Worm (Caenorhabditis elegans) whole organism, early embryonic: ENCODE measurements around the gene ZK1086.3.

Experiments used
- B0310.2 ChIP-seq: sonication (generic microtip); optimal IDR thresholded peaks from 2 replicates; lab custom pipeline; 2016; ENCODE audit warnings: mild to moderate bottlenecking, missing genetic modification characterization, missing compliant biosample characterization
- F13C5.2 ChIP-seq: sonication (generic microtip); optimal IDR thresholded peaks from 2 replicates; lab custom pipeline; 2017; ENCODE audit warnings: mild to moderate bottlenecking, missing genetic modification characterization, inconsistent platforms, missing compliant biosample characterization
- aly-1 ChIP-seq: sonication (generic microtip); optimal IDR thresholded peaks from 2 replicates; lab custom pipeline; 2016; ENCODE audit warnings: missing genetic modification characterization, missing compliant biosample characterization
- ama-1 ChIP-seq: fragments of 150-350 bp; optimal IDR thresholded peaks from 2 replicates; lab custom pipeline; 2014
- ceh-13 ChIP-seq: fragments of 200-800 bp; sonication (Bioruptor generic); optimal IDR thresholded peaks from 2 replicates; lab custom pipeline; 2018; ENCODE audit warnings: mild to moderate bottlenecking, missing genetic modification characterization, missing compliant biosample characterization
- ceh-36 ChIP-seq: sonication (generic microtip); optimal IDR thresholded peaks from 2 replicates; lab custom pipeline; 2016; ENCODE audit warnings: missing genetic modification characterization, inconsistent platforms, missing compliant biosample characterization
- ets-7 ChIP-seq: sonication (generic microtip); optimal IDR thresholded peaks from 2 replicates; lab custom pipeline; 2016; ENCODE audit warnings: missing genotype, missing genetic modification characterization, missing compliant biosample characterization
- flt-1 ChIP-seq: fragments of 200-800 bp; sonication (Bioruptor generic); IDR thresholded peaks from 2 replicates; pipeline ENCODE4 v1.3.6; 2022; ENCODE audit warnings: missing genetic modification characterization, missing compliant biosample characterization
- hmbx-1 ChIP-seq: sonication (generic microtip); optimal IDR thresholded peaks from 2 replicates; lab custom pipeline; 2016; ENCODE audit warnings: mild to moderate bottlenecking, missing genetic modification characterization, missing compliant biosample characterization
- hmg-4 ChIP-seq: fragments of 200-800 bp; sonication (Bioruptor generic); optimal IDR thresholded peaks from 2 replicates; lab custom pipeline; 2018; ENCODE audit warnings: mild to moderate bottlenecking, missing genetic modification characterization, missing compliant biosample characterization
- hnd-1 ChIP-seq: sonication (generic microtip); optimal IDR thresholded peaks from 2 replicates; lab custom pipeline; 2016; ENCODE audit warnings: missing genetic modification characterization, missing compliant biosample characterization
- pes-1 ChIP-seq: fragments of 200-800 bp; sonication (Bioruptor generic); IDR thresholded peaks from 2 replicates; pipeline ENCODE4 v1.3.6; 2022; ENCODE audit warnings: missing genetic modification reagents, missing genetic modification characterization, missing compliant biosample characterization
- scrt-1 ChIP-seq: fragments of 200-800 bp; sonication (Bioruptor generic); IDR thresholded peaks from 2 replicates; pipeline ENCODE4 v1.3.6; 2022; ENCODE audit warnings: missing genetic modification characterization, missing compliant biosample characterization
- sea-1 ChIP-seq: fragments of 200-800 bp; sonication (Bioruptor generic); conservative IDR thresholded peaks from 2 replicates; pipeline ENCODE4 v1.3.6; 2022; ENCODE audit warnings: missing genetic modification characterization, missing compliant biosample characterization
- tbx-11 ChIP-seq: fragments of 200-800 bp; sonication (Bioruptor generic); IDR thresholded peaks from 2 replicates; pipeline ENCODE4 v1.3.6; 2022; ENCODE audit warnings: missing genetic modification characterization, missing compliant biosample characterization
- tbx-37 ChIP-seq: fragments of 200-800 bp; sonication (Bioruptor generic); conservative IDR thresholded peaks from 2 replicates; pipeline ENCODE4 v1.3.6; 2022; ENCODE audit warnings: missing genetic modification reagents, missing genetic modification characterization, missing compliant biosample characterization
- tra-4 ChIP-seq: sonication (generic microtip); optimal IDR thresholded peaks from 2 replicates; lab custom pipeline; 2017; ENCODE audit warnings: missing genetic modification characterization, missing compliant biosample characterization

Gene ZK1086.3

DNA sequence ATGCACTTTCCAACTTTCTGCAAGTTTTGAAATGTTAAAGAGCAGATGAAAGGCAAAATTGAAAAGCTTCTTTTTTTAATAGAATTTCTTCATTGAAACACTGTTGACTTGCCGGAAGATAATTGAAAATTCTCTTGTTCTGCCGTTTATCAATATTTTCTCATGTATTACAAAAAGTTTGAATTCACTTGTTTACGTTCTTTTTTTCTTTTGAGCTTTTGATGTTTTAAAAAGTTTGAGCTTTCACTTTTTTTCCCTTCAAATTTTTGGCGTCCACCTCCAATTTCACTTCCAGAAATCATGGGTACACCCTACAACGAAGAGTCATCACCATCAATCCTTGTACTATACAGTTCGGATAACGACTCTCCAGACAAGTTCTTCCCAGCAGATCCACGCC is 43.5 kb downstream of the ZK1086.3 start, which contains the start of gene F19D8.2:
Gene F19D8.2, plus strand, starts transcription at position 301 of the 400 bp plus-strand sequence.
- TF ChIP-seq ceh-13 (GFP tag; lab: Kevin White, UChicago) (no peak), F13C5.2 (tag; lab: Kevin White, UChicago) (no peak), hmg-4 (GFP tag; lab: Kevin White, UChicago) (no peak), scrt-1 (GFP tag; lab: Robert Waterston, UW) (no peak), B0310.2 (tag; lab: Kevin White, UChicago) (no peak), hmbx-1 (tag; lab: Kevin White, UChicago) (no peak), aly-1 (tag; lab: Kevin White, UChicago) (no peak), hnd-1 (tag; lab: Kevin White, UChicago) (no peak), ets-7 (tag; lab: Kevin White, UChicago) (no peak), ama-1 (lab: Kevin White, UChicago) (no peak), pes-1 (GFP tag; lab: Robert Waterston, UW) (no peak), flt-1 (GFP tag; lab: Robert Waterston, UW) (no peak)

DNA sequence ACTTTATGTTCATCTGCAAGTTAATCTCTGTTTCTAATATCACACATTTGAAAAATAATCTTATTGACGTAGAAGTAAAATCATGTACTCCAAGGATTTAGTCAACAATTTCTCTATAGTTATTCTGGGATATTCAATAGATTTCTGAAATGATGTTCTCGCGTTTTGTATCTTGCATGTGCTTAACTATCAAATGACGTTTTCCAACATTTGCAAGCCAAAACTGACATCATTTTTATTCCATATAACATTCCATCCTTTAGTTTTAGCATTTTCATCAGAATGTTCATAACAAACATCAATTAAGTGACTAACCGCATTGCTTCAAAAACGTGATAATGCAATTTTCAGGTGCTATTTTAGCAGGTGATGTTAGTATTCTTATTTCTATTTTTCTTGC is 47.4 kb downstream of the ZK1086.3 start:
- TF ChIP-seq ceh-36 (tag; lab: Kevin White, UChicago), result no peak
- TF ChIP-seq tra-4 (tag; lab: Kevin White, UChicago), result no peak
- no peak for TF ChIP-seq ets-7 (tag; lab: Kevin White, UChicago)
- no peak for TF ChIP-seq ama-1 (lab: Kevin White, UChicago)
- TF ChIP-seq B0310.2 (tag; lab: Kevin White, UChicago), result no peak
- TF ChIP-seq aly-1 (tag; lab: Kevin White, UChicago), result no peak
- no peak for TF ChIP-seq pes-1 (GFP tag; lab: Robert Waterston, UW)
- TF ChIP-seq scrt-1 (GFP tag; lab: Robert Waterston, UW), result no peak
- TF ChIP-seq ceh-13 (GFP tag; lab: Kevin White, UChicago), result no peak
- no peak for TF ChIP-seq hmbx-1 (tag; lab: Kevin White, UChicago)
- TF ChIP-seq hmg-4 (GFP tag; lab: Kevin White, UChicago), result no peak
- no peak for TF ChIP-seq F13C5.2 (tag; lab: Kevin White, UChicago)
- no peak for TF ChIP-seq sea-1 (GFP tag; lab: Robert Waterston, UW)
- TF ChIP-seq tbx-37, result no peak
- no peak for TF ChIP-seq tbx-11 (GFP tag; lab: Robert Waterston, UW)
- no peak for TF ChIP-seq hnd-1 (tag; lab: Kevin White, UChicago)
- no peak for TF ChIP-seq flt-1 (GFP tag; lab: Robert Waterston, UW)

DNA sequence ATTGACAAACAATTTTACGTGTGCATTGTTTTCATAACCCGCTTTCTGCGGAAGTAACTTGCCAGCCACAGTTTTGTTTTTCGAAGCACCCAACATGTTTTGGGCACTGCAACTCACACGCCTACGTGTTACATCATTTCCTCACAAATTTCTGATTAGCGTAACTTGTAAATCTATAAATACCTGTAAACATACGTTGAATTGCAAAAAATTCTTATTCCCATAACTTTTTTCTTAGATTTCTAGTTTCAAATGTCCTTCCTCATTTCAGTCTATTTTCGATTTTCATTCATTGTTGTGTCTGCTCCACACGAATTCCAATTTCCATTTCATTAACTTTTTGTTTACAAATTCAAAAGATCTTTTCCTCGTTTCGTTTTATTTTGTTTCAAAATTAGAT is 49.7 kb downstream of the ZK1086.3 start:
- no peak for TF ChIP-seq ceh-36 (tag; lab: Kevin White, UChicago)
- no peak for TF ChIP-seq hmg-4 (GFP tag; lab: Kevin White, UChicago)
- no peak for TF ChIP-seq ets-7 (tag; lab: Kevin White, UChicago)
- TF ChIP-seq ceh-13 (GFP tag; lab: Kevin White, UChicago), result no peak
- TF ChIP-seq sea-1 (GFP tag; lab: Robert Waterston, UW), result no peak
- no peak for TF ChIP-seq tra-4 (tag; lab: Kevin White, UChicago)
- no peak for TF ChIP-seq ama-1 (lab: Kevin White, UChicago)
- no peak for TF ChIP-seq aly-1 (tag; lab: Kevin White, UChicago)
- no peak for TF ChIP-seq pes-1 (GFP tag; lab: Robert Waterston, UW)
- no peak for TF ChIP-seq flt-1 (GFP tag; lab: Robert Waterston, UW)
- TF ChIP-seq F13C5.2 (tag; lab: Kevin White, UChicago), result no peak
- no peak for TF ChIP-seq tbx-11 (GFP tag; lab: Robert Waterston, UW)
- no peak for TF ChIP-seq scrt-1 (GFP tag; lab: Robert Waterston, UW)

DNA sequence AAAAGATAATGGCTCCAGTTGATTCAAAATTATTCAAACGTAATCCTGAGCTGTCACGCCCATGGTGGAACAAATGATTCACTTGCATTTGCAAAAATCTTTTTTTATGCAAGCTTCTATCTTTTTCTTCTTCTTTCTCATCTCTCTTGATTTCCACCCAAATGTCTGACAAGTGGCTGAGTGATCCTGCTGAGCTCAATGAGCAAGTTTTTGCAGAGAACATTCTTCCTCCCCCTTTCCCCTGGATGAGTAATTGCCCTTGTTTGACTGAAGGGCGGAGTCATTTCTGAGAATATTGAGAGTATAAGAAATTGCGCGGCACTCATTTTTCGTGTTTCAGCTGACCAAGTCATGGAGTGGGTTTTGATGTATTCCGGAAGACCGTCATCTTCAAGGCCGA is 50.6 kb downstream of the ZK1086.3 start, which contains the start of gene M03B6.1:
Gene M03B6.1, plus strand, starts transcription at position 334 of the 400 bp plus-strand sequence.
- TF ChIP-seq hmg-4 (GFP tag; lab: Kevin White, UChicago), result no peak
- TF ChIP-seq aly-1 (tag; lab: Kevin White, UChicago), result no peak
